Worm (Caenorhabditis elegans) whole organism, mixed stage, embryonic: ENCODE results near the gene F53F4.18.

Experiments used
- M03D4.4 ChIP-seq: sonication (generic microtip); optimal IDR thresholded peaks from 2 replicates; lab custom pipeline; 2017; ENCODE audit warnings: mild to moderate bottlenecking, missing genetic modification characterization, missing compliant biosample characterization
- blmp-1 ChIP-seq: fragments of 150-350 bp; optimal IDR thresholded peaks from 2 replicates; lab custom pipeline; 2014; ENCODE audit warnings: missing biosample characterization, missing genetic modification characterization
- ceh-39 ChIP-seq: fragments of 150-350 bp; optimal IDR thresholded peaks from 2 replicates; lab custom pipeline; 2014; ENCODE audit warnings: missing biosample characterization, missing genetic modification characterization
- ceh-43 ChIP-seq: fragments of 200-800 bp; sonication (Bioruptor generic); optimal IDR thresholded peaks from 2 replicates; lab custom pipeline; 2018; ENCODE audit warnings: mild to moderate bottlenecking, missing genetic modification characterization, moderate library complexity, missing compliant biosample characterization
- ceh-83 ChIP-seq: fragments of 200-800 bp; sonication (Bioruptor generic); optimal IDR thresholded peaks from 2 replicates; lab custom pipeline; 2018; ENCODE audit warnings: mild to moderate bottlenecking, missing genetic modification characterization, missing compliant biosample characterization
- ces-1 ChIP-seq: fragments of 150-350 bp; optimal IDR thresholded peaks from 2 replicates; lab custom pipeline; 2014; ENCODE audit warnings: missing biosample characterization, missing genetic modification reagents, missing genetic modification characterization
- drap-1 ChIP-seq: fragments of 200-800 bp; sonication (Bioruptor generic); optimal IDR thresholded peaks from 3 replicates; lab custom pipeline; 2018; ENCODE audit warnings: mild to moderate bottlenecking, missing genetic modification characterization, missing compliant biosample characterization
- elt-1 ChIP-seq: sonication (generic microtip); optimal IDR thresholded peaks from 2 replicates; lab custom pipeline; 2017; ENCODE audit warnings: missing genetic modification characterization, mild to moderate bottlenecking, missing compliant biosample characterization, antibody characterized with exemption, moderate library complexity, borderline replicate concordance; ENCODE audit not compliant: insufficient read depth
- elt-3 ChIP-seq: fragments of 150-350 bp; optimal IDR thresholded peaks from 2 replicates; lab custom pipeline; 2014; ENCODE audit warnings: missing biosample characterization, missing genetic modification characterization
- flh-1 ChIP-seq: fragments of 200-800 bp; sonication (Bioruptor generic); optimal IDR thresholded peaks from 2 replicates; lab custom pipeline; 2018; ENCODE audit warnings: mild to moderate bottlenecking, missing genetic modification characterization, moderate library complexity, missing compliant biosample characterization
- ham-2 ChIP-seq: fragments of 200-800 bp; sonication (Bioruptor generic); optimal IDR thresholded peaks from 2 replicates; lab custom pipeline; 2018; ENCODE audit warnings: mild to moderate bottlenecking, missing genetic modification characterization, missing compliant biosample characterization
- hlh-1 ChIP-seq: fragments of 150-350 bp; optimal IDR thresholded peaks from 2 replicates; lab custom pipeline; 2014; ENCODE audit warnings: missing biosample characterization, missing genetic modification reagents, missing genetic modification characterization
- lin-13 ChIP-seq: fragments of 150-350 bp; optimal IDR thresholded peaks from 2 replicates; lab custom pipeline; 2014; ENCODE audit warnings: missing biosample characterization, missing genetic modification characterization
- lsy-2 ChIP-seq: fragments of 150-350 bp; optimal IDR thresholded peaks from 2 replicates; lab custom pipeline; 2014; ENCODE audit warnings: missing biosample characterization, missing genetic modification characterization
- mab-5 ChIP-seq: fragments of 150-350 bp; optimal IDR thresholded peaks from 2 replicates; lab custom pipeline; 2014; ENCODE audit warnings: missing biosample characterization, missing genetic modification characterization
- mep-1 ChIP-seq: fragments of 150-350 bp; optimal IDR thresholded peaks from 2 replicates; lab custom pipeline; 2017; ENCODE audit warnings: missing biosample characterization, missing genetic modification reagents, missing genetic modification characterization, inconsistent platforms
- mls-2 ChIP-seq: sonication (generic microtip); optimal IDR thresholded peaks from 2 replicates; lab custom pipeline; 2016; ENCODE audit warnings: mild to moderate bottlenecking, missing genetic modification characterization, moderate library complexity, missing compliant biosample characterization
- nhr-12 ChIP-seq: fragments of 150-350 bp; optimal IDR thresholded peaks from 2 replicates; lab custom pipeline; 2014; ENCODE audit warnings: missing biosample characterization, missing genetic modification characterization
- nhr-2 ChIP-seq: fragments of 150-350 bp; optimal IDR thresholded peaks from 2 replicates; lab custom pipeline; 2014; ENCODE audit warnings: missing biosample characterization, missing genetic modification characterization
- nhr-237 ChIP-seq: fragments of 150-350 bp; optimal IDR thresholded peaks from 2 replicates; lab custom pipeline; 2014; ENCODE audit warnings: missing biosample characterization, missing genetic modification characterization
- nhr-28 ChIP-seq: fragments of 150-350 bp; optimal IDR thresholded peaks from 2 replicates; lab custom pipeline; 2014; ENCODE audit warnings: missing biosample characterization, missing genetic modification characterization
- nhr-76 ChIP-seq: sonication (generic microtip); optimal IDR thresholded peaks from 2 replicates; lab custom pipeline; 2017; ENCODE audit warnings: missing biosample characterization, missing genetic modification characterization
- pha-4 ChIP-seq: fragments of 150-350 bp; optimal IDR thresholded peaks from 2 replicates; lab custom pipeline; 2018; ENCODE audit warnings: missing biosample characterization, missing genetic modification reagents, missing genetic modification characterization
- sem-2 ChIP-seq: fragments of 200-800 bp; sonication (Bioruptor generic); optimal IDR thresholded peaks from 2 replicates; lab custom pipeline; 2018; ENCODE audit warnings: mild to moderate bottlenecking, missing genetic modification characterization, missing compliant biosample characterization
- snpc-4 ChIP-seq: fragments of 150-350 bp; optimal IDR thresholded peaks from 2 replicates; lab custom pipeline; 2014; ENCODE audit warnings: missing biosample characterization, missing genetic modification characterization
- sptf-1 ChIP-seq: sonication (generic microtip); optimal IDR thresholded peaks from 2 replicates; lab custom pipeline; 2017; ENCODE audit warnings: mild to moderate bottlenecking, missing genetic modification characterization, moderate library complexity, missing compliant biosample characterization
- tbx-8 ChIP-seq: fragments of 200-800 bp; sonication (Bioruptor generic); optimal IDR thresholded peaks from 2 replicates; lab custom pipeline; 2018; ENCODE audit warnings: mild to moderate bottlenecking, missing genetic modification characterization, moderate library complexity, missing compliant biosample characterization
- unc-120 ChIP-seq: sonication (generic microtip); optimal IDR thresholded peaks from 2 replicates; lab custom pipeline; 2017; ENCODE audit warnings: missing genetic modification characterization, missing compliant biosample characterization; ENCODE audit not compliant: poor library complexity, severe bottlenecking
- unc-39 ChIP-seq: fragments of 150-350 bp; optimal IDR thresholded peaks from 2 replicates; lab custom pipeline; 2014; ENCODE audit warnings: missing biosample characterization, missing genetic modification characterization
- unc-62 ChIP-seq: fragments of 150-350 bp; optimal IDR thresholded peaks from 2 replicates; lab custom pipeline; 2014; ENCODE audit warnings: missing biosample characterization, missing genetic modification reagents, missing genetic modification characterization
- zip-8 ChIP-seq: fragments of 150-350 bp; optimal IDR thresholded peaks from 2 replicates; lab custom pipeline; 2014; ENCODE audit warnings: missing biosample characterization, missing genetic modification characterization
- ztf-11 ChIP-seq: fragments of 150-350 bp; optimal IDR thresholded peaks from 2 replicates; lab custom pipeline; 2014; ENCODE audit warnings: missing biosample characterization, missing genetic modification characterization

Gene F53F4.18

DNA sequence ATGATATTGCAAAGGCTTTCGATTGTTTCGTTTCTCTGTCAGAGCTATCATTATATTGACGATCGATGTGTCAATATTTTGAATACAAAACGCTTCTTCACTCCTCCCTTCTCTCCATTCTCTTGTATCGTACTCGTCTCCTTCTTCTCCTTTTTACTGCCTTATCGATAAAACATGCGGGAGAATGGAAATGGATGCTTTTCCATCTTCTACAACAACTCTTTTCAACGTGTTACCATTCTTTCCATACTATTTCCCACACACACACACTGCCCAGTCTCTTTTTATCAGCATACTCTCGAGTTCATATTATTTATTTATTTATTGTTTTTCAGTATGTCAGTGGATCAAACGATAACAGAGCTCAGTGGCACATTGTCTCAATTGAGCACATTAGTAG, 11.3 kb upstream of the F53F4.18 start, which contains the start of gene C50B8.6:
Gene C50B8.6, plus strand, starts transcription at position 336 of the 400 bp plus-strand sequence.
- TF ChIP-seq unc-39 (no peak), ham-2 (GFP tag; lab: Kevin White, UChicago) (no peak), elt-1 (tag; lab: Kevin White, UChicago) (no peak), flh-1 (no peak), mab-5 (no peak), pha-4 (tag; lab: Kevin White, UChicago) (no peak), snpc-4 (tag; lab: Kevin White, UChicago) (no peak), mep-1 (no peak), ztf-11 (tag; lab: Kevin White, UChicago) (no peak), drap-1 (GFP tag; lab: Kevin White, UChicago) (no peak), mls-2 (tag; lab: Kevin White, UChicago) (no peak), M03D4.4 (tag; lab: Kevin White, UChicago) (no peak), ceh-83 (GFP tag; lab: Kevin White, UChicago) (no peak), ces-1 (no peak), sptf-1 (tag; lab: Kevin White, UChicago) (no peak), zip-8 (tag; lab: Kevin White, UChicago) (no peak)

DNA sequence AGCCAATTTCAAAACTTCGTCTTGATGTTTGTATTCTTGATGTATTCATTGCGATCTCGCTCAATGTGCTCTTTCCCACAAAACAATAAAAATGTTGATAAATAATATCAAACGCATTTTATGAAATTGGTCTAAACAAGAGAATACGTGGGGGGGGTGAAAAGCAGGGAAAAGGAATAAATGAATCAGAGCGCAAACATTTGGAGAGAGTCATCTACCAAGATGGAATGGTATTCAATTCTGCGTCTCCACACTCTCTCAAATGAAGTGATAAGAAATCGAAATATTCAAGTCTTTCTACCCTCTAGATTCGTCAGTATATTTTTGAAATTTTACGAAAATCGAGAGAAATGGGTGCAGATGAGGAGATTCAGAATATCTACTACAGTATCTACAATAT, 9.2 kb upstream of the F53F4.18 start, which contains the start of gene C50B8.5:
Gene C50B8.5, plus strand, starts transcription at position 273 of the 400 bp plus-strand sequence.
- TF ChIP-seq sem-2 (GFP tag; lab: Kevin White, UChicago): no peak
- TF ChIP-seq zip-8 (tag; lab: Kevin White, UChicago): no peak
- TF ChIP-seq ceh-43 (GFP tag; lab: Kevin White, UChicago): no peak
- TF ChIP-seq ceh-83 (GFP tag; lab: Kevin White, UChicago): no peak
- TF ChIP-seq blmp-1 (tag; lab: Kevin White, UChicago): no peak

DNA sequence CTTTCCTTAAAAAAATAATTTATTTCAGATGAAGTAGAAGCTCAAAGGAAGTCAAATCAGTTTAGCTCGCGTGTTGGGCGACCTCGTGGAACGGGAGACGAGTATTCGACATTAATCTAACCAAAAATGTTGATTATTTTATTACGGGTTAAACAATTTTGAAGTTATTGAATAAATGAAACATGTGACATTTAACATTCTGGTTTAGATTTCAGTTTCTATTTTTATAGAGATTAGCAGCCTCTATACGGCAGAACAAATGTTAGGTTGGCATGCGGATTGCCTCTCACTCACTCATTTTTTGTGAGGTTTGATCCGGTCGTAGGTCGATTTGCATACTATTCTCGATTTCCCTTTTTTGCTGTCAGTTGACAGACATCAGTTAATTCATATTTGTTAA, 5.4 kb upstream of the F53F4.18 start, which contains the start of gene F53F4.1:
Gene F53F4.1, plus strand, starts transcription at position 301 of the 400 bp plus-strand sequence.
- TF ChIP-seq nhr-76 (no peak), mep-1 (no peak), tbx-8 (no peak), ceh-39 (no peak), nhr-237 (tag; lab: Kevin White, UChicago) (no peak), ceh-43 (GFP tag; lab: Kevin White, UChicago) (no peak), nhr-12 (tag; lab: Kevin White, UChicago) (no peak), sem-2 (GFP tag; lab: Kevin White, UChicago) (no peak), flh-1 (no peak), lsy-2 (no peak)

DNA sequence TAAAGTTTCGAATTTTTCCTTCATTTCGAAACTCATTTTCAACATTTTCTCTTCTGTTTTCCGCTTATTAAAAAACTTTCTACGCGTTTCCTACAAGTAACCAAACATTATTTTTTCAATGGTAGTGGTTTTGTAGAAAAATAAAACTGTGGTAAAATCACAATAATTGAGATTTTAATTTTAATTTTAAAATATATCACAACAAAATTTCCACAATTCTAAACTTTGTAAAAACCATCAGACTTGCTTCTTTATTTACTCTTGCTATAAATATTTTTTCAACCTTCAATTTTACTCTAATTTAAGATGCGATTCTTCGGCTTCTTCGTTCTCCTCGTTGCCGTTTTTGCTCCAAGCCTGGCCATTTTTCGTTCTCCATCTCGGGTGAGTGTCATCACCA, 2.0 kb upstream of the F53F4.18 start, which contains the start of gene F53F4.17:
Gene F53F4.17, plus strand, starts transcription at position 301 of the 400 bp plus-strand sequence.
- TF ChIP-seq sem-2 (GFP tag; lab: Kevin White, UChicago): no peak
- TF ChIP-seq elt-3 (tag; lab: Kevin White, UChicago): no peak
- no peak for TF ChIP-seq nhr-2
- TF ChIP-seq flh-1: no peak
- TF ChIP-seq nhr-12 (tag; lab: Kevin White, UChicago): no peak
- no peak for TF ChIP-seq nhr-237 (tag; lab: Kevin White, UChicago)
- TF ChIP-seq unc-39: no peak
- no peak for TF ChIP-seq unc-62 (GFP tag; lab: Kevin White, UChicago)
- TF ChIP-seq mep-1: no peak
- no peak for TF ChIP-seq lin-13 (tag; lab: Kevin White, UChicago)
- TF ChIP-seq hlh-1 (tag; lab: Kevin White, UChicago): no peak
- TF ChIP-seq elt-1 (tag; lab: Kevin White, UChicago): no peak
- no peak for TF ChIP-seq mls-2 (tag; lab: Kevin White, UChicago)
- TF ChIP-seq nhr-28: no peak
- no peak for TF ChIP-seq unc-120 (tag; lab: Kevin White, UChicago)
- TF ChIP-seq ham-2 (GFP tag; lab: Kevin White, UChicago): no peak
- no peak for TF ChIP-seq pha-4 (tag; lab: Kevin White, UChicago)
